Fruit fly (Drosophila melanogaster): ENCODE measurements around the gene NimB2.
A peak's percentile ranks its signal among the peaks of the same experiment; 100 is the strongest.

NimB2 gene

DNA sequence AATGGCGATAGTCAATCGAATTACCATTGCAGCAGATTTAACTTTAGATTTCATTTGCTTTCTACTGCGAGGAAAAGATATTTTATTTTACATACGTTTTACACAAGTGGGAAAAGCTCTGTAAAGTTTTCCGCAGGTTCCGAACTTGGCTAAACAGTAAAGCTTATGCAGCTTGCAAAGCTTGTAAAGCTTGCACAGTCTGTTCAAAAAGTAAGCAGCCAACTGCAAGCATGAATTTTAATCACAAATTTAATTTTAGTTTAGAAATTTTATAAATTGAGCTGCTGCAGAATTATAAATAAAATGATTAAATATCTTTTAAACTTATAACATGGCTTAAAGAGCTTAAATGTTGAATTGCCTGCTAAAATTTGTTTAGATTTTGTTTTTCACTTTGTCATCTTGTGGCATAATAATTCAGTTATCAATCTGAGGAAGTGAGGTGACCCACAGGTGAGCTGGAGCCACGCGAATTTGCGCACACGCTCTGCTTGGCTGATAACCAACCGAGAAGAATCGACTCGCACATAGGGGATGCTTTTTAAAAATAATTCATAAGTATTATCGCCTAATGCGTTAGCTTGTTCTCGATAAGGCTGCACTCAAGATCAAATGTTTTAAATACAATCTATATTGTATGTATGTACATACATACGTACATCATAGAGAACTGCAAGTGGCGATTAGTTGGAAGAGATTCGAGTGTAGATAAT, 44.9 kb upstream of the NimB2 start (continued):
- TF ChIP-seq ranshi (GFP tag; IDR thresholded peaks at IDR 0.05) (0 out of 2 replicates have a peak, but pooled peaks have one; percentile 10), CG11560 (tag; IDR thresholded peaks at IDR 0.05) (peak; percentile 40; the same call in 1 of the 3 replicates), CG11504 (tag; optimal IDR thresholded peaks at IDR 0.05) (peak; percentile 56), sim (GFP tag; IDR thresholded peaks at IDR 0.05) (no peak), fru (optimal IDR thresholded peaks at IDR 0.05) (no peak), chinmo (GFP tag; IDR thresholded peaks at IDR 0.05; ENCODE audit: partially characterized antibody) (no peak), tio (GFP tag; optimal IDR thresholded peaks at IDR 0.05) (no peak), mld (GFP tag; IDR thresholded peaks at IDR 0.05; ENCODE audit: partially characterized antibody) (no peak), CG3726 (GFP tag; IDR thresholded peaks at IDR 0.05) (no peak), CG3847 (GFP tag; IDR thresholded peaks at IDR 0.05) (peak; percentile 56; the same call in 1 of the 2 replicates), CG18476 (GFP tag; optimal IDR thresholded peaks at IDR 0.05) (no peak), gcm (GFP tag; optimal IDR thresholded peaks at IDR 0.05) (no peak), HmgZ (tag; optimal IDR thresholded peaks at IDR 0.05) (peak; percentile 26), D19B (GFP tag; optimal IDR thresholded peaks at IDR 0.05) (no peak), eve (GFP tag; optimal IDR thresholded peaks at IDR 0.05) (no peak), CG7372 (GFP tag; IDR thresholded peaks at IDR 0.05) (no peak; the same call in 1 of the 2 replicates), tna (GFP tag; IDR thresholded peaks at IDR 0.05; ENCODE audit: partially characterized antibody) (no peak), tgo (GFP tag; IDR thresholded peaks at IDR 0.05) (no peak; the same call in 2 of the 3 replicates), CG10565 (GFP tag; optimal IDR thresholded peaks at IDR 0.05) (no peak), Mad (GFP tag; optimal IDR thresholded peaks at IDR 0.05) (no peak), CG11398 (GFP tag; optimal IDR thresholded peaks at IDR 0.05) (no peak), psq (GFP tag; optimal IDR thresholded peaks at IDR 0.05) (no peak), CG7928 (GFP tag; optimal IDR thresholded peaks at IDR 0.05) (no peak), CG33557 (GFP tag; optimal IDR thresholded peaks at IDR 0.05) (no peak), maf-S (GFP tag; optimal IDR thresholded peaks at IDR 0.05) (no peak), ci (GFP tag; IDR thresholded peaks at IDR 0.05) (peak; percentile 65; the same call in 2 of the 3 replicates), luna (GFP tag; optimal IDR thresholded peaks at IDR 0.05) (no peak), bab2 (GFP tag; optimal IDR thresholded peaks at IDR 0.05) (no peak), HLH3B (GFP tag; IDR thresholded peaks at IDR 0.05) (0 out of 2 replicates have a peak, but pooled peaks have one; percentile 17), Chrac-16 (GFP tag; optimal IDR thresholded peaks at IDR 0.05) (no peak), CG7987 (GFP tag; optimal IDR thresholded peaks at IDR 0.05) (peak; percentile 13), CG10543 (GFP tag; optimal IDR thresholded peaks at IDR 0.05) (no peak), Xrp1 (GFP tag; IDR thresholded peaks at IDR 0.05) (peak; percentile 72), CkIIα-i1 (GFP tag; IDR thresholded peaks at IDR 0.05) (no peak), CG10959 (GFP tag; IDR thresholded peaks at IDR 0.05) (no peak), CG1603 (tag; optimal IDR thresholded peaks at IDR 0.05) (no peak), pita (GFP tag; optimal IDR thresholded peaks at IDR 0.05) (peak; percentile 47), Hr39 (optimal IDR thresholded peaks at IDR 0.05) (no peak), CG6765 (GFP tag; optimal IDR thresholded peaks at IDR 0.05) (no peak), ftz-f1 (GFP tag; optimal IDR thresholded peaks at IDR 0.05) (no peak), fd64A (GFP tag; optimal IDR thresholded peaks at IDR 0.05) (no peak), CG8944 (GFP tag; optimal IDR thresholded peaks at IDR 0.05) (no peak), Atf3 (GFP tag; optimal IDR thresholded peaks at IDR 0.05) (no peak), CG4360 (GFP tag; IDR thresholded peaks at IDR 0.05) (no peak), croc (GFP tag; conservative IDR thresholded peaks at IDR 0.05) (no peak), bcd (GFP tag; optimal IDR thresholded peaks at IDR 0.05) (peak; percentile 43), kay (GFP tag; optimal IDR thresholded peaks at IDR 0.05) (no peak), Drgx (GFP tag; IDR thresholded peaks at IDR 0.05) (no peak; the same call in 1 of the 2 replicates), amos (GFP tag; IDR thresholded peaks at IDR 0.05; ENCODE audit: partially characterized antibody) (peak; percentile 52; the same call in 1 of the 2 replicates), CG10366 (GFP tag; IDR thresholded peaks at IDR 0.05) (peak; percentile 48), Bteb2 (GFP tag; optimal IDR thresholded peaks at IDR 0.05) (no peak)
